Worm (Caenorhabditis elegans) whole organism, L1 larva: Measurements from ENCODE around the gene F26F2.7.
A peak's percentile ranks its signal among the peaks of the same experiment; 100 is the strongest.

Source experiments
- F16B12.6 ChIP-seq: fragments of 150-350 bp; optimal IDR thresholded peaks from 2 replicates; lab custom pipeline; 2014; ENCODE audit warnings: missing biosample characterization, missing genetic modification characterization
- aha-1 ChIP-seq: fragments of 150-350 bp; optimal IDR thresholded peaks from 2 replicates; lab custom pipeline; 2014; ENCODE audit warnings: missing biosample characterization, missing genetic modification characterization
- ceh-63 ChIP-seq: fragments of 200-800 bp; sonication (Bioruptor generic); optimal IDR thresholded peaks from 2 replicates; lab custom pipeline; 2018; ENCODE audit warnings: mild to moderate bottlenecking, missing genetic modification characterization, missing compliant biosample characterization
- dpl-1 ChIP-seq, 3 experiments: fragments of 150-350 bp in 2 of 3; sonication (generic microtip) in 1 of 3; optimal IDR thresholded peaks; 2 replicates each; lab custom pipeline; 2014 to 2017; ENCODE audit warnings: missing biosample characterization in 3 of 3, missing genetic modification characterization in 3 of 3, missing genetic modification reagents in 3 of 3
- efl-3 ChIP-seq: fragments of 200-800 bp; sonication (Bioruptor generic); optimal IDR thresholded peaks from 2 replicates; lab custom pipeline; 2018; ENCODE audit warnings: mild to moderate bottlenecking, missing genetic modification characterization, missing compliant biosample characterization
- egl-27 ChIP-seq, 2 experiments: fragments of 150-350 bp in 1 of 2; sonication (generic microtip); optimal IDR thresholded peaks; 3 replicates each; lab custom pipeline; 2017 to 2018; ENCODE audit warnings: missing biosample characterization in 2 of 2, missing genetic modification characterization in 2 of 2, missing genetic modification reagents in 2 of 2
- elt-2 ChIP-seq: sonication (generic microtip); optimal IDR thresholded peaks from 2 replicates; lab custom pipeline; 2016; ENCODE audit warnings: missing genetic modification characterization, mild to moderate bottlenecking, inconsistent platforms, missing compliant biosample characterization, missing genetic modification reagents
- fos-1 ChIP-seq: fragments of 150-350 bp; optimal IDR thresholded peaks from 2 replicates; lab custom pipeline; 2014; ENCODE audit warnings: missing biosample characterization, missing genetic modification characterization
- mab-9 ChIP-seq: fragments of 200-800 bp; sonication (Bioruptor generic); IDR thresholded peaks from 2 replicates; pipeline ENCODE4 v1.3.6; 2022; ENCODE audit warnings: missing genetic modification reagents, missing genetic modification characterization, missing compliant biosample characterization
- nhr-76 ChIP-seq: sonication (generic microtip); optimal IDR thresholded peaks from 2 replicates; lab custom pipeline; 2017; ENCODE audit warnings: missing biosample characterization, missing genetic modification characterization
- unc-62 ChIP-seq: fragments of 150-350 bp; optimal IDR thresholded peaks from 2 replicates; lab custom pipeline; 2014; ENCODE audit warnings: missing biosample characterization, missing genetic modification reagents, missing genetic modification characterization
- zag-1 ChIP-seq: fragments of 150-350 bp; optimal IDR thresholded peaks from 2 replicates; lab custom pipeline; 2014; ENCODE audit warnings: missing biosample characterization, missing genetic modification characterization
- ztf-11 ChIP-seq, 2 experiments: sonication (generic microtip); optimal IDR thresholded peaks; 2 replicates each; lab custom pipeline; 2016 to 2017; ENCODE audit warnings: missing genetic modification characterization in 2 of 2, missing biosample characterization in 1 of 2, missing compliant biosample characterization in 1 of 2

ce11 chrV:20544610-20545009 is 36.2 kb upstream of the F26F2.7 start:
- TF ChIP-seq fos-1 (tag; lab: Kevin White, UChicago) (no peak), unc-62 (GFP tag; lab: Kevin White, UChicago) (no peak), ztf-11 (tag; optimal IDR thresholded peaks at IDR 0.05; lab: Kevin White, UChicago) (no peak), mab-9 (GFP tag; lab: Robert Waterston, UW) (no peak), aha-1 (tag; lab: Kevin White, UChicago) (no peak), efl-3 (GFP tag; lab: Kevin White, UChicago) (no peak), egl-27 (tag; optimal IDR thresholded peaks at IDR 0.05; lab: Kevin White, UChicago) (no peak), zag-1 (tag; lab: Kevin White, UChicago) (no peak), nhr-76 (no peak), ceh-63 (no peak), elt-2 (peak; percentile 53), dpl-1 (GFP tag; optimal IDR thresholded peaks at IDR 0.05; lab: Kevin White, UChicago) (no peak), F16B12.6 (tag; lab: Kevin White, UChicago) (no peak)
